Fruit fly (Drosophila melanogaster): ENCODE results near the gene nom.

The nom gene

DNA sequence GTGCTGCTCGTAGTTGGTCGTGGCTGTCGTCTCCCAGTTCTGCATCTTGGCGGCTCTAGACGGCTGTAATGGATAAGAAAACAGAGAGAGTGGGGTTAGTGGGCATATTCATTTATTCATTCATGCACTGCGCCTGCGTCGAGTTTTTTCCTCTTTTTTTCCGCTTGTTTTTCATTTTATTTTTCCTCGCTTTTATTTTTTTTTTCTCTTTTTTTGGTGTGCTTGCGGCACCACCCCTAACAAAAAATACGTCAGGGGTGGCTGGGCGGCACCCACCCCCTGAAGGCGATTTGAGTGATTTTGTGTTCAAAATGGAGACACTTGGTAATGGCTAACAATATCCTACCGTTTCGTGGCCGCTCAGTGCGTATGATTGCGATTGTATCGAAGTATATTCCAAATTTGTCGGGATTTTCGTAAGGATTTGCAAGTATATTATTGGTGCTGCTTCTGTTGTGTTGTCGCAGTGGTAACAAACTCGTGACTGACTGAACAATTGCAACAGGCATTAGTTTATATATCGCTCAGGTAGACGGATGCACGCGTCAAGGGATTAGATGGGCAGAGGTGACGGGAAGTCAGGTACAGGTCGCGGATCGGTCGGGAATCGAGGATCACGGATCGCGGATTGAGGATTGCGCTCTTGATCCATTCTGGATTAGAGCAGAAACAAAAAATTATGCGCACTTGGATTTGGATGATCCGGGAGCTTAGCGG lies 28.7 kb upstream of the nom start (continued):
- TF ChIP-seq slou (GFP tag; optimal IDR thresholded peaks at IDR 0.05) (no peak), abd-A (tag; optimal IDR thresholded peaks at IDR 0.05) (no peak), pfk (GFP tag; optimal IDR thresholded peaks at IDR 0.05) (peak; percentile 33), CG10274 (GFP tag; optimal IDR thresholded peaks at IDR 0.05) (no peak), Dek (tag; optimal IDR thresholded peaks at IDR 0.05) (no peak), Hand (GFP tag; optimal IDR thresholded peaks at IDR 0.05) (peak; percentile 91), CG17359 (tag; optimal IDR thresholded peaks at IDR 0.05) (peak; percentile 84), toy (GFP tag; IDR thresholded peaks at IDR 0.05) (peak; percentile 48; the same call in 1 of the 2 replicates), Fer3 (tag; optimal IDR thresholded peaks at IDR 0.05) (peak; percentile 62), CG12299 (tag; optimal IDR thresholded peaks at IDR 0.05) (peak; percentile 2), NFAT (GFP tag; IDR thresholded peaks at IDR 0.05) (peak; percentile 36; the same call in 1 of the 2 replicates), seq (GFP tag; IDR thresholded peaks at IDR 0.05) (peak; percentile 89), CG14014 (GFP tag; IDR thresholded peaks at IDR 0.05) (0 out of 2 replicates have a peak, but pooled peaks have one; percentile 45), MTF-1 (GFP tag; optimal IDR thresholded peaks at IDR 0.05; ENCODE audit: borderline replicate concordance) (peak; percentile 9), caup (GFP tag; optimal IDR thresholded peaks at IDR 0.05; ENCODE audit: severe bottlenecking) (peak; percentile 59), CG34376 (GFP tag; optimal IDR thresholded peaks at IDR 0.05) (peak; percentile 95), mirr (GFP tag; optimal IDR thresholded peaks at IDR 0.05) (peak; percentile 54), CG10565 (GFP tag; optimal IDR thresholded peaks at IDR 0.05) (no peak), Nf-YB (GFP tag; optimal IDR thresholded peaks at IDR 0.05) (peak; percentile 66), BtbVII (GFP tag; optimal IDR thresholded peaks at IDR 0.05) (peak; percentile 84), CG10543 (GFP tag; optimal IDR thresholded peaks at IDR 0.05) (peak; percentile 45), sens-2 (GFP tag; IDR thresholded peaks at IDR 0.05) (0 out of 2 replicates have a peak, but pooled peaks have one; percentile 17), Hmr (GFP tag; optimal IDR thresholded peaks at IDR 0.05) (peak; percentile 80), schlank (tag; optimal IDR thresholded peaks at IDR 0.05) (peak; percentile 55), CG6765 (GFP tag; optimal IDR thresholded peaks at IDR 0.05) (peak; percentile 89), ato (GFP tag; IDR thresholded peaks at IDR 0.05; ENCODE audit: partially characterized antibody) (no peak), scrt (GFP tag; optimal IDR thresholded peaks at IDR 0.05) (peak; percentile 37), HHEX (GFP tag; optimal IDR thresholded peaks at IDR 0.05) (peak; percentile 32), wdn (GFP tag; IDR thresholded peaks at IDR 0.05) (peak; percentile 47; the same call in 1 of the 2 replicates), CG6854 (GFP tag; optimal IDR thresholded peaks at IDR 0.05) (peak; percentile 77), nom (GFP tag; optimal IDR thresholded peaks at IDR 0.05) (peak; percentile 96), dati (GFP tag; IDR thresholded peaks at IDR 0.05) (no peak), CrebB (tag; optimal IDR thresholded peaks at IDR 0.05) (peak; percentile 74), CG6689 (GFP tag; IDR thresholded peaks at IDR 0.05) (no peak), lab (GFP tag; optimal IDR thresholded peaks at IDR 0.05) (peak; percentile 56), Drgx (GFP tag; IDR thresholded peaks at IDR 0.05) (peak; percentile 94), chm (GFP tag; IDR thresholded peaks at IDR 0.05) (peak; percentile 50; the same call in 1 of the 2 replicates), CG4328 (GFP tag; optimal IDR thresholded peaks at IDR 0.05) (peak; percentile 32), Ets65A (GFP tag) (peak; percentile 56), Oaz (GFP tag; IDR thresholded peaks at IDR 0.05) (0 out of 2 replicates have a peak, but pooled peaks have one; percentile 18), C15 (GFP tag; IDR thresholded peaks at IDR 0.05) (peak; percentile 31; the same call in 1 of the 3 replicates), CG13775 (GFP tag; optimal IDR thresholded peaks at IDR 0.05) (peak; percentile 17), CG11085 (GFP tag; IDR thresholded peaks at IDR 0.05) (no peak), CG13296 (GFP tag; optimal IDR thresholded peaks at IDR 0.05) (peak; percentile 80), Atf6 (GFP tag; IDR thresholded peaks at IDR 0.05) (peak; percentile 78), CG17385 (GFP tag; optimal IDR thresholded peaks at IDR 0.05) (no peak), CG4360 (GFP tag; IDR thresholded peaks at IDR 0.05) (no peak), CG18619 (GFP tag; optimal IDR thresholded peaks at IDR 0.05) (peak; percentile 29)

Measured in whole organism, embryonic.